Fruit fly (Drosophila melanogaster): ENCODE measurements around the gene Cmpk.
A peak's percentile ranks its signal among the peaks of the same experiment; 100 is the strongest.

Gene Cmpk

dm6 chr3R:26020244-26021171, 34.7 kb downstream of the Cmpk start (continued):
- TF ChIP-seq lab (GFP tag; optimal IDR thresholded peaks at IDR 0.05) (peak; percentile 67), CG16779 (GFP tag; IDR thresholded peaks at IDR 0.05) (no peak), CG12659 (GFP tag; optimal IDR thresholded peaks at IDR 0.05) (peak; percentile 69), CG1233 (GFP tag; optimal IDR thresholded peaks at IDR 0.05) (peak; percentile 5), Usf (GFP tag; optimal IDR thresholded peaks at IDR 0.05) (peak; percentile 1), chm (GFP tag; IDR thresholded peaks at IDR 0.05) (peak; percentile 8; the same call in 1 of the 2 replicates), Blimp-1 (GFP tag; optimal IDR thresholded peaks at IDR 0.05) (peak; percentile 72), CG8290 (GFP tag; optimal IDR thresholded peaks at IDR 0.05) (no peak), CG8290 (tag; optimal IDR thresholded peaks at IDR 0.05) (peak in 1 of 2 experiments; percentile 72), so (GFP tag; IDR thresholded peaks at IDR 0.05) (no peak; the same call in 2 of the 3 replicates), bab2 (GFP tag; optimal IDR thresholded peaks at IDR 0.05) (peak; percentile 12), trh (GFP tag; optimal IDR thresholded peaks at IDR 0.05) (peak; percentile 43), Ets97D (GFP tag; optimal IDR thresholded peaks at IDR 0.05) (no peak), CG10267 (tag; optimal IDR thresholded peaks at IDR 0.05) (peak; percentile 67), Ada2b (GFP tag; IDR thresholded peaks at IDR 0.05) (peak; percentile 57), Bdp1 (GFP tag; optimal IDR thresholded peaks at IDR 0.05) (no peak), zfh1 (GFP tag; IDR thresholded peaks at IDR 0.05) (peak; percentile 56), Asciz (GFP tag; optimal IDR thresholded peaks at IDR 0.05) (peak; percentile 79), nau (GFP tag; optimal IDR thresholded peaks at IDR 0.05) (peak; percentile 59), Nf-YA (GFP tag; IDR thresholded peaks at IDR 0.05) (peak; percentile 85), CG15011 (GFP tag; optimal IDR thresholded peaks at IDR 0.05) (peak; percentile 36), ara (GFP tag; IDR thresholded peaks at IDR 0.05) (peak; percentile 72), knrl (GFP tag; IDR thresholded peaks at IDR 0.05; ENCODE audit: partially characterized antibody) (no peak), onecut (GFP tag; IDR thresholded peaks at IDR 0.05) (0 out of 2 replicates have a peak, but pooled peaks have one; percentile 15), slp2 (GFP tag; optimal IDR thresholded peaks at IDR 0.05) (no peak), CG6683 (GFP tag; optimal IDR thresholded peaks at IDR 0.05) (peak; percentile 38), gce (GFP tag; IDR thresholded peaks at IDR 0.05) (peak; percentile 33; the same call in 1 of the 3 replicates), Lim3 (GFP tag; IDR thresholded peaks at IDR 0.05) (no peak), CG17829 (tag; optimal IDR thresholded peaks at IDR 0.05) (peak; percentile 58), CG10959 (GFP tag; IDR thresholded peaks at IDR 0.05) (no peak), ATbp (GFP tag; optimal IDR thresholded peaks at IDR 0.05) (peak; percentile 72), CG6854 (GFP tag; optimal IDR thresholded peaks at IDR 0.05) (peak; percentile 49), sob (GFP tag; IDR thresholded peaks at IDR 0.05) (peak; percentile 57), CG12299 (tag; optimal IDR thresholded peaks at IDR 0.05) (no peak), corto (GFP tag; optimal IDR thresholded peaks at IDR 0.05) (no peak), gcm (GFP tag; optimal IDR thresholded peaks at IDR 0.05) (peak; percentile 49), CG3847 (GFP tag; IDR thresholded peaks at IDR 0.05) (peak; percentile 32; the same call in 1 of the 2 replicates), CG17359 (tag; optimal IDR thresholded peaks at IDR 0.05) (peak; percentile 77), Vsx1 (GFP tag; optimal IDR thresholded peaks at IDR 0.05) (peak; percentile 51), CG32772 (GFP tag; IDR thresholded peaks at IDR 0.05) (peak; percentile 70), grn (GFP tag; optimal IDR thresholded peaks at IDR 0.05) (no peak), CG17385 (GFP tag; optimal IDR thresholded peaks at IDR 0.05) (peak; percentile 65), CkIIα-i1 (GFP tag; IDR thresholded peaks at IDR 0.05) (no peak), nerfin-2 (GFP tag; IDR thresholded peaks at IDR 0.05; ENCODE audit: partially characterized antibody) (no peak), CG18476 (GFP tag; optimal IDR thresholded peaks at IDR 0.05) (peak; percentile 10), inv (GFP tag; IDR thresholded peaks at IDR 0.05; ENCODE audit: partially characterized antibody) (no peak), CG3281 (GFP tag; optimal IDR thresholded peaks at IDR 0.05) (peak; percentile 71), CG6654 (GFP tag; optimal IDR thresholded peaks at IDR 0.05) (peak; percentile 30)

All from whole organism, embryonic.